Worm (Caenorhabditis elegans) whole organism, mixed stage, embryonic: Measurements from ENCODE around the gene rpl-5.

ENCODE experiments used
- M03D4.4 ChIP-seq: sonication (generic microtip); optimal IDR thresholded peaks from 2 replicates; lab custom pipeline; 2017; ENCODE audit warnings: mild to moderate bottlenecking, missing genetic modification characterization, missing compliant biosample characterization
- blmp-1 ChIP-seq: fragments of 150-350 bp; optimal IDR thresholded peaks from 2 replicates; lab custom pipeline; 2014; ENCODE audit warnings: missing biosample characterization, missing genetic modification characterization
- elt-3 ChIP-seq: fragments of 150-350 bp; optimal IDR thresholded peaks from 2 replicates; lab custom pipeline; 2014; ENCODE audit warnings: missing biosample characterization, missing genetic modification characterization
- lin-13 ChIP-seq: fragments of 150-350 bp; optimal IDR thresholded peaks from 2 replicates; lab custom pipeline; 2014; ENCODE audit warnings: missing biosample characterization, missing genetic modification characterization
- lsy-2 ChIP-seq: fragments of 150-350 bp; optimal IDR thresholded peaks from 2 replicates; lab custom pipeline; 2014; ENCODE audit warnings: missing biosample characterization, missing genetic modification characterization
- zip-8 ChIP-seq: fragments of 150-350 bp; optimal IDR thresholded peaks from 2 replicates; lab custom pipeline; 2014; ENCODE audit warnings: missing biosample characterization, missing genetic modification characterization

- TF ChIP-seq blmp-1 (no peak), lin-13 (tag; lab: Kevin White, UChicago) (no peak), zip-8 (tag; lab: Kevin White, UChicago) (no peak), M03D4.4 (no peak), elt-3 (tag; lab: Kevin White, UChicago) (no peak), lsy-2 (tag; lab: Kevin White, UChicago) (no peak)
These were observed 19.5 kb downstream of the rpl-5 start for ce11 chrII:8589227-8589626.
